Worm (Caenorhabditis elegans): Measurements from ENCODE around the gene srh-92.

DNA sequence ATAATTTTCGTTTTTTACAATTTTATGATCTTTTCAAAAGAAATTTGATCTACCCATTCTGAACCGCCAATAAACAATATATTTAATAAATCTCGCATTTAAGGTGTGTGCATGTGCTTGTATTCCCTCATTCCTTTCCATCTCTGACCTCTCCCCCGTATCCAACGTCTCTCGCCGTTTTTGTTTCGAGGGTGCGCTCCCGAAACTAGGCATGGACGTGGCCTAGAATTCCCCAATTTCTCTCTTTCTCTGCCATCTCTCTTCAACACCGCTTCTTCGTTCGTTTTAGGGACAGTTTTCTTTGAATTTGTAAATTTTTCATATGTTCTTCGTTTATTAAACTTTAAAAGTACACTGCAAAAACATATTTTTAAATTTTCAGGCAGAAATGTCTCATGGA is 4.7 kb upstream of the srh-92 start, which contains the start of gene F25E5.1:
- TF ChIP-seq crh-2 (tag; optimal IDR thresholded peaks at IDR 0.05) (peak; percentile 75), unc-39 (tag; optimal IDR thresholded peaks at IDR 0.05) (no peak)

Data from whole organism, L2 larva.